Worm (Caenorhabditis elegans) whole organism, L3 larva: ENCODE results near the gene mab-21.

Experiments
- R02D3.7 ChIP-seq: fragments of 150-350 bp; optimal IDR thresholded peaks from 2 replicates; lab custom pipeline; 2014; ENCODE audit warnings: missing biosample characterization, missing genetic modification characterization
- ZK546.5 ChIP-seq: sonication (generic microtip); optimal IDR thresholded peaks from 2 replicates; lab custom pipeline; 2017; ENCODE audit warnings: missing biosample characterization, missing genetic modification characterization
- aly-2 ChIP-seq: fragments of 150-350 bp; optimal IDR thresholded peaks from 2 replicates; lab custom pipeline; 2014; ENCODE audit warnings: missing biosample characterization, missing genetic modification characterization
- ama-1 ChIP-seq: fragments of 150-350 bp; optimal IDR thresholded peaks from 2 replicates; lab custom pipeline; 2018
- ceh-16 ChIP-seq: sonication (generic microtip); optimal IDR thresholded peaks from 2 replicates; lab custom pipeline; 2017; ENCODE audit warnings: missing biosample characterization, missing genetic modification characterization
- ceh-28 ChIP-seq: fragments of 150-350 bp; optimal IDR thresholded peaks from 2 replicates; lab custom pipeline; 2014; ENCODE audit warnings: missing biosample characterization, missing genetic modification reagents, missing genetic modification characterization
- ceh-82 ChIP-seq: fragments of 150-350 bp; optimal IDR thresholded peaks from 2 replicates; lab custom pipeline; 2014; ENCODE audit warnings: missing biosample characterization, missing genetic modification characterization
- ceh-9 ChIP-seq: sonication (generic microtip); optimal IDR thresholded peaks from 2 replicates; lab custom pipeline; 2018; ENCODE audit warnings: missing biosample characterization, missing genetic modification characterization
- daf-12 ChIP-seq: fragments of 150-350 bp; optimal IDR thresholded peaks from 2 replicates; lab custom pipeline; 2014; ENCODE audit warnings: missing biosample characterization, missing genetic modification reagents, missing genetic modification characterization
- egl-27 ChIP-seq: sonication (generic microtip); optimal IDR thresholded peaks from 4 replicates; lab custom pipeline; 2017; ENCODE audit warnings: missing biosample characterization, missing genetic modification reagents, missing genetic modification characterization
- egl-5 ChIP-seq: fragments of 150-350 bp; optimal IDR thresholded peaks from 2 replicates; lab custom pipeline; 2017; ENCODE audit warnings: missing biosample characterization, missing genetic modification reagents, missing genetic modification characterization, inconsistent platforms
- elt-1 ChIP-seq: fragments of 150-350 bp; optimal IDR thresholded peaks from 2 replicates; lab custom pipeline; 2014; ENCODE audit warnings: missing biosample characterization, missing genetic modification characterization
- elt-2 ChIP-seq: sonication (generic microtip); optimal IDR thresholded peaks from 2 replicates; lab custom pipeline; 2016; ENCODE audit warnings: missing genetic modification reagents, mild to moderate bottlenecking, missing genetic modification characterization, missing compliant biosample characterization
- elt-3 ChIP-seq, 3 experiments: fragments of 150-350 bp in 1 of 3; sonication (generic microtip) in 2 of 3; optimal IDR thresholded peaks; 2 replicates in 2 of 3; 4 replicates in 1 of 3; lab custom pipeline; 2014 to 2017; ENCODE audit warnings: missing biosample characterization in 3 of 3, missing genetic modification characterization in 3 of 3
- eor-1 ChIP-seq, 2 experiments: fragments of 150-350 bp; optimal IDR thresholded peaks; 2 replicates each; lab custom pipeline; 2014 to 2018; ENCODE audit warnings: missing biosample characterization in 2 of 2, missing genetic modification characterization in 2 of 2
- fkh-10 ChIP-seq: sonication (generic microtip); optimal IDR thresholded peaks from 2 replicates; lab custom pipeline; 2017; ENCODE audit warnings: missing biosample characterization, missing genetic modification reagents, missing genetic modification characterization
- fkh-2 ChIP-seq: fragments of 150-350 bp; optimal IDR thresholded peaks from 2 replicates; lab custom pipeline; 2014; ENCODE audit warnings: missing biosample characterization, missing genetic modification reagents, missing genetic modification characterization
- fos-1 ChIP-seq: fragments of 150-350 bp; optimal IDR thresholded peaks from 2 replicates; lab custom pipeline; 2014; ENCODE audit warnings: missing biosample characterization, missing genetic modification characterization
- hmg-11 ChIP-seq: sonication (generic microtip); optimal IDR thresholded peaks from 2 replicates; lab custom pipeline; 2016; ENCODE audit warnings: missing genetic modification characterization, missing compliant biosample characterization
- jun-1 ChIP-seq: fragments of 150-350 bp; optimal IDR thresholded peaks from 2 replicates; lab custom pipeline; 2014; ENCODE audit warnings: missing biosample characterization, missing genetic modification reagents, missing genetic modification characterization
- lin-15B ChIP-seq: fragments of 150-350 bp; optimal IDR thresholded peaks from 2 replicates; lab custom pipeline; 2014; ENCODE audit warnings: missing biosample characterization, missing genetic modification characterization
- lin-39 ChIP-seq: fragments of 150-350 bp; optimal IDR thresholded peaks from 2 replicates; lab custom pipeline; 2018; ENCODE audit warnings: missing biosample characterization, missing genetic modification reagents, missing genetic modification characterization
- lsy-12 ChIP-seq: sonication (generic microtip); optimal IDR thresholded peaks from 2 replicates; lab custom pipeline; 2016; ENCODE audit warnings: mild to moderate bottlenecking, missing genetic modification characterization, missing compliant biosample characterization
- mdl-1 ChIP-seq: fragments of 150-350 bp; optimal IDR thresholded peaks from 2 replicates; lab custom pipeline; 2014; ENCODE audit warnings: missing biosample characterization, missing genetic modification characterization
- mml-1 ChIP-seq: fragments of 150-350 bp; sonication (generic microtip); optimal IDR thresholded peaks from 3 replicates; lab custom pipeline; 2014; ENCODE audit warnings: missing biosample characterization, missing genetic modification characterization
- nfya-1 ChIP-seq: sonication (generic microtip); optimal IDR thresholded peaks from 2 replicates; lab custom pipeline; 2017; ENCODE audit warnings: missing genetic modification characterization, mild to moderate bottlenecking, missing compliant biosample characterization, antibody characterized with exemption, moderate library complexity; ENCODE audit not compliant: insufficient read depth
- nhr-11 ChIP-seq: fragments of 150-350 bp; optimal IDR thresholded peaks from 2 replicates; lab custom pipeline; 2014; ENCODE audit warnings: missing biosample characterization, missing genetic modification characterization
- nhr-12 ChIP-seq: fragments of 150-350 bp; optimal IDR thresholded peaks from 2 replicates; lab custom pipeline; 2014; ENCODE audit warnings: missing biosample characterization, missing genetic modification characterization
- nhr-23 ChIP-seq: fragments of 150-350 bp; optimal IDR thresholded peaks from 2 replicates; lab custom pipeline; 2014; ENCODE audit warnings: missing biosample characterization, missing genetic modification reagents, missing genetic modification characterization
- nhr-237 ChIP-seq: fragments of 150-350 bp; optimal IDR thresholded peaks from 2 replicates; lab custom pipeline; 2014; ENCODE audit warnings: missing biosample characterization, missing genetic modification characterization
- nhr-25 ChIP-seq: sonication (generic microtip); optimal IDR thresholded peaks from 2 replicates; lab custom pipeline; 2017; ENCODE audit warnings: missing biosample characterization, missing genetic modification characterization
- nhr-28 ChIP-seq: fragments of 150-350 bp; optimal IDR thresholded peaks from 2 replicates; lab custom pipeline; 2014; ENCODE audit warnings: missing biosample characterization, missing genetic modification characterization
- nhr-43 ChIP-seq: sonication (generic microtip); optimal IDR thresholded peaks from 2 replicates; lab custom pipeline; 2016; ENCODE audit warnings: mild to moderate bottlenecking, missing genetic modification characterization, missing compliant biosample characterization; ENCODE audit not compliant: poor library complexity, severe bottlenecking
- nhr-67 ChIP-seq: fragments of 150-350 bp; optimal IDR thresholded peaks from 2 replicates; lab custom pipeline; 2014; ENCODE audit warnings: missing biosample characterization, missing genetic modification characterization
- nhr-76 ChIP-seq: fragments of 150-350 bp; sonication (generic microtip); optimal IDR thresholded peaks from 5 replicates; lab custom pipeline; 2014; ENCODE audit warnings: missing biosample characterization, missing genetic modification characterization
- nhr-77 ChIP-seq: fragments of 150-350 bp; optimal IDR thresholded peaks from 2 replicates; lab custom pipeline; 2014; ENCODE audit warnings: missing biosample characterization, missing genetic modification characterization
- pha-4 ChIP-seq: fragments of 150-350 bp; optimal IDR thresholded peaks from 2 replicates; lab custom pipeline; 2014; ENCODE audit warnings: missing biosample characterization, missing genetic modification reagents, missing genetic modification characterization
- pqm-1 ChIP-seq: fragments of 150-350 bp; optimal IDR thresholded peaks from 2 replicates; lab custom pipeline; 2017; ENCODE audit warnings: missing biosample characterization, missing genetic modification characterization, inconsistent platforms
- sea-2 ChIP-seq: fragments of 150-350 bp; sonication (generic microtip); optimal IDR thresholded peaks from 4 replicates; lab custom pipeline; 2014; ENCODE audit warnings: missing biosample characterization, missing genetic modification reagents, missing genetic modification characterization
- skn-1 ChIP-seq: fragments of 150-350 bp; optimal IDR thresholded peaks from 2 replicates; lab custom pipeline; 2014; ENCODE audit warnings: missing biosample characterization, missing genetic modification characterization
- snpc-4 ChIP-seq: fragments of 150-350 bp; optimal IDR thresholded peaks from 2 replicates; lab custom pipeline; 2014; ENCODE audit warnings: missing biosample characterization, missing genetic modification characterization
- tbx-2 ChIP-seq: sonication (generic microtip); optimal IDR thresholded peaks from 2 replicates; lab custom pipeline; 2016; ENCODE audit warnings: mild to moderate bottlenecking, missing genetic modification characterization, missing compliant biosample characterization
- unc-39 ChIP-seq: sonication (generic microtip); optimal IDR thresholded peaks from 4 replicates; lab custom pipeline; 2017; ENCODE audit warnings: missing biosample characterization, missing genetic modification characterization
- unc-62 ChIP-seq: fragments of 150-350 bp; sonication (generic microtip); optimal IDR thresholded peaks from 4 replicates; lab custom pipeline; 2014; ENCODE audit warnings: missing biosample characterization, missing genetic modification reagents, missing genetic modification characterization
- zag-1 ChIP-seq: fragments of 150-350 bp; optimal IDR thresholded peaks from 2 replicates; lab custom pipeline; 2014; ENCODE audit warnings: missing biosample characterization, missing genetic modification characterization
- ztf-11 ChIP-seq: fragments of 150-350 bp; optimal IDR thresholded peaks from 2 replicates; lab custom pipeline; 2014; ENCODE audit warnings: missing biosample characterization, missing genetic modification characterization
- ztf-4 ChIP-seq: fragments of 150-350 bp; optimal IDR thresholded peaks from 2 replicates; lab custom pipeline; 2014; ENCODE audit warnings: missing biosample characterization, missing genetic modification characterization

mab-21 gene

ce11 chrIII:4560393-4560890, 40.1 kb upstream of the mab-21 start:
- TF ChIP-seq egl-5 (tag; lab: Kevin White, UChicago) (peak; percentile 90), ceh-9 (tag; lab: Kevin White, UChicago) (no peak), nhr-67 (tag; lab: Kevin White, UChicago) (no peak), ZK546.5 (no peak), nfya-1 (tag; lab: Kevin White, UChicago) (peak; percentile 94), snpc-4 (peak; percentile 36), sea-2 (GFP tag; lab: Kevin White, UChicago) (peak; percentile 89), daf-12 (tag; lab: Kevin White, UChicago) (no peak), ztf-4 (tag; lab: Kevin White, UChicago) (peak; percentile 56), tbx-2 (tag; lab: Kevin White, UChicago) (peak; percentile 34), jun-1 (peak; percentile 60), nhr-77 (no peak), ztf-11 (tag; lab: Kevin White, UChicago) (no peak), fkh-10 (GFP tag; lab: Kevin White, UChicago) (no peak), lsy-12 (tag; lab: Kevin White, UChicago) (peak; percentile 81), egl-27 (tag; lab: Kevin White, UChicago) (no peak), mdl-1 (tag; lab: Kevin White, UChicago) (peak; percentile 11), skn-1 (tag; lab: Kevin White, UChicago) (no peak), eor-1 (tag; optimal IDR thresholded peaks at IDR 0.05; lab: Kevin White, UChicago) (no peak), nhr-12 (no peak), ceh-28 (tag; lab: Kevin White, UChicago) (peak; percentile 83), lin-15B (tag; lab: Kevin White, UChicago) (peak; percentile 32), ama-1 (lab: Kevin White, UChicago) (peak; percentile 83), zag-1 (tag; lab: Kevin White, UChicago) (no peak), nhr-23 (tag; lab: Kevin White, UChicago) (peak; percentile 95), pqm-1 (tag; lab: Kevin White, UChicago) (peak; percentile 14), nhr-11 (tag; lab: Kevin White, UChicago) (no peak), unc-39 (tag; lab: Kevin White, UChicago) (no peak), elt-1 (no peak), pha-4 (tag; lab: Kevin White, UChicago) (peak; percentile 83), elt-3 (tag; optimal IDR thresholded peaks at IDR 0.05; lab: Kevin White, UChicago) (peak in 1 of 3 experiments; percentile 60), fkh-2 (tag; lab: Kevin White, UChicago) (no peak), mml-1 (tag; lab: Kevin White, UChicago) (no peak), nhr-43 (tag; lab: Kevin White, UChicago) (peak; percentile 69), unc-62 (GFP tag; lab: Kevin White, UChicago) (peak; percentile 75), hmg-11 (tag; lab: Kevin White, UChicago) (peak; percentile 98), fos-1 (tag; lab: Kevin White, UChicago) (no peak), elt-2 (tag; lab: Kevin White, UChicago) (peak; percentile 52), ceh-16 (tag; lab: Kevin White, UChicago) (no peak), R02D3.7 (tag; lab: Kevin White, UChicago) (peak; percentile 65), nhr-237 (tag; lab: Kevin White, UChicago) (no peak), ceh-82 (tag; lab: Kevin White, UChicago) (peak; percentile 63), aly-2 (tag; lab: Kevin White, UChicago) (no peak), nhr-76 (tag; lab: Kevin White, UChicago) (no peak), nhr-28 (no peak), nhr-25 (peak; percentile 97), lin-39 (tag; lab: Kevin White, UChicago) (peak; percentile 72)
- TF ChIP-seq, all 47 proteins: peak for 24
